Worm (Caenorhabditis elegans): Measurements from ENCODE around the gene T12A7.10.

- TF ChIP-seq ama-1 (optimal IDR thresholded peaks at IDR 0.05) = no peak
- no peak for TF ChIP-seq sea-2 (GFP tag; optimal IDR thresholded peaks at IDR 0.05)
- no peak for TF ChIP-seq nhr-77 (tag; optimal IDR thresholded peaks at IDR 0.05)
- TF ChIP-seq pha-4 (tag; optimal IDR thresholded peaks at IDR 0.05) = no peak
- TF ChIP-seq aly-2 (tag; optimal IDR thresholded peaks at IDR 0.05) = no peak
- no peak for TF ChIP-seq elt-1 (tag; optimal IDR thresholded peaks at IDR 0.05)
- no peak for TF ChIP-seq mdl-1 (tag; optimal IDR thresholded peaks at IDR 0.05)
- no peak for TF ChIP-seq ztf-4 (tag; optimal IDR thresholded peaks at IDR 0.05)
These were observed 36.2 kb downstream of the T12A7.10 start for ce11 chrIV:11718653-11719052.

Measured in whole organism, L3 larva.